Worm (Caenorhabditis elegans) whole organism, L4 larva: ENCODE results near the gene Y34B4A.7.
A peak's percentile ranks its signal among the peaks of the same experiment; 100 is the strongest.

ENCODE experiments used
- F26F4.8 ChIP-seq: fragments of 200-800 bp; sonication (Bioruptor generic); conservative IDR thresholded peaks from 2 replicates; pipeline ENCODE4 v1.3.6; 2022; ENCODE audit warnings: missing genetic modification characterization, missing compliant biosample characterization
- T20F7.1 ChIP-seq: fragments of 200-800 bp; sonication (Bioruptor generic); optimal IDR thresholded peaks from 2 replicates; lab custom pipeline; 2018; ENCODE audit warnings: mild to moderate bottlenecking, missing genetic modification characterization, missing compliant biosample characterization
- T26A8.4 ChIP-seq: fragments of 200-800 bp; sonication (Bioruptor generic); IDR thresholded peaks from 2 replicates; pipeline ENCODE4 v1.3.6; 2022; ENCODE audit warnings: missing genetic modification characterization, missing compliant biosample characterization
- Y48G9A.11 ChIP-seq: fragments of 200-800 bp; sonication (Bioruptor generic); IDR thresholded peaks from 2 replicates; pipeline ENCODE4 v1.3.6; 2022; ENCODE audit warnings: missing genetic modification reagents, missing genetic modification characterization, missing compliant biosample characterization
- Y5F2A.4 ChIP-seq: fragments of 200-800 bp; sonication (Bioruptor generic); optimal IDR thresholded peaks from 2 replicates; lab custom pipeline; 2018; ENCODE audit warnings: mild to moderate bottlenecking, missing genetic modification characterization, missing compliant biosample characterization
- aha-1 ChIP-seq: fragments of 150-350 bp; peaks from one replicate; lab custom pipeline; 2014; ENCODE audit warnings: missing biosample characterization, missing genetic modification characterization
- aly-2 ChIP-seq: sonication (generic microtip); optimal IDR thresholded peaks from 2 replicates; lab custom pipeline; 2018; ENCODE audit warnings: missing biosample characterization, missing genetic modification characterization
- attf-4 ChIP-seq: sonication (generic microtip); optimal IDR thresholded peaks from 3 replicates; lab custom pipeline; 2017; ENCODE audit warnings: missing biosample characterization, missing genetic modification characterization
- ceh-20 ChIP-seq: fragments of 200-800 bp; sonication (Bioruptor generic); IDR thresholded peaks from 2 replicates; pipeline ENCODE4 v1.3.6; 2022; ENCODE audit warnings: missing genetic modification reagents, missing genetic modification characterization, missing compliant biosample characterization
- ceh-44 ChIP-seq: fragments of 200-800 bp; sonication (Bioruptor generic); IDR thresholded peaks from 2 replicates; pipeline ENCODE4 v1.3.6; 2022; ENCODE audit warnings: missing genetic modification reagents, missing genetic modification characterization, missing compliant biosample characterization
- ceh-62 ChIP-seq: sonication (generic microtip); optimal IDR thresholded peaks from 2 replicates; lab custom pipeline; 2017; ENCODE audit warnings: missing biosample characterization, missing genetic modification characterization
- ctbp-1 ChIP-seq: fragments of 200-800 bp; sonication (Bioruptor generic); IDR thresholded peaks from 2 replicates; pipeline ENCODE4 v1.3.6; 2022; ENCODE audit warnings: missing genetic modification reagents, missing genetic modification characterization, missing compliant biosample characterization
- dmd-6 ChIP-seq: fragments of 200-800 bp; sonication (Bioruptor generic); IDR thresholded peaks from 2 replicates; pipeline ENCODE4 v1.3.6; 2022; ENCODE audit warnings: missing genetic modification reagents, missing genetic modification characterization, missing compliant biosample characterization
- dmd-9 ChIP-seq: fragments of 200-800 bp; sonication (Bioruptor generic); IDR thresholded peaks from 2 replicates; pipeline ENCODE4 v1.3.6; 2022; ENCODE audit warnings: missing genetic modification reagents, missing genetic modification characterization, missing compliant biosample characterization
- dpl-1 ChIP-seq: fragments of 150-350 bp; optimal IDR thresholded peaks from 2 replicates; lab custom pipeline; 2014; ENCODE audit warnings: missing biosample characterization, missing genetic modification reagents, missing genetic modification characterization
- duxl-1 ChIP-seq: sonication (generic microtip); optimal IDR thresholded peaks from 2 replicates; lab custom pipeline; 2016; ENCODE audit warnings: mild to moderate bottlenecking, missing genetic modification characterization, moderate library complexity, missing compliant biosample characterization; ENCODE audit not compliant: poor library complexity
- dve-1 ChIP-seq: sonication (generic microtip); optimal IDR thresholded peaks from 2 replicates; lab custom pipeline; 2017; ENCODE audit warnings: antibody characterized with exemption, mild to moderate bottlenecking, missing genetic modification characterization, missing compliant biosample characterization; ENCODE audit not compliant: insufficient read depth
- fkh-10 ChIP-seq: fragments of 150-350 bp; optimal IDR thresholded peaks from 2 replicates; lab custom pipeline; 2014; ENCODE audit warnings: missing biosample characterization, missing genetic modification reagents, missing genetic modification characterization
- hlh-11 ChIP-seq: fragments of 200-800 bp; sonication (Bioruptor generic); optimal IDR thresholded peaks from 2 replicates; lab custom pipeline; 2018; ENCODE audit warnings: mild to moderate bottlenecking, missing genetic modification characterization, missing compliant biosample characterization
- hlh-30 ChIP-seq: sonication (generic microtip); optimal IDR thresholded peaks from 2 replicates; lab custom pipeline; 2017; ENCODE audit warnings: antibody characterized with exemption, mild to moderate bottlenecking, missing genetic modification characterization, missing compliant biosample characterization; ENCODE audit not compliant: insufficient read depth
- lin-1 ChIP-seq: fragments of 200-800 bp; sonication (Bioruptor generic); IDR thresholded peaks from 2 replicates; pipeline ENCODE4 v1.3.6; 2022; ENCODE audit warnings: missing genetic modification reagents, missing genetic modification characterization, missing compliant biosample characterization
- lin-13 ChIP-seq: fragments of 150-350 bp; optimal IDR thresholded peaks from 2 replicates; lab custom pipeline; 2014; ENCODE audit warnings: missing biosample characterization, missing genetic modification reagents, missing genetic modification characterization
- lin-15B ChIP-seq: fragments of 150-350 bp; sonication (generic microtip); optimal IDR thresholded peaks from 3 replicates; lab custom pipeline; 2014; ENCODE audit warnings: missing biosample characterization, missing genetic modification characterization
- lin-39 ChIP-seq: fragments of 150-350 bp; optimal IDR thresholded peaks from 2 replicates; lab custom pipeline; 2014; ENCODE audit warnings: missing biosample characterization, missing genetic modification reagents, missing genetic modification characterization
- madf-9 ChIP-seq: fragments of 200-800 bp; sonication (Bioruptor generic); conservative IDR thresholded peaks from 2 replicates; pipeline ENCODE4 v1.3.6; 2022; ENCODE audit warnings: missing genetic modification reagents, missing genetic modification characterization, missing compliant biosample characterization
- mep-1 ChIP-seq: fragments of 150-350 bp; sonication (generic microtip); optimal IDR thresholded peaks from 3 replicates; lab custom pipeline; 2014; ENCODE audit warnings: missing biosample characterization, missing genetic modification characterization
- mes-2 ChIP-seq: sonication (generic microtip); optimal IDR thresholded peaks from 2 replicates; lab custom pipeline; 2016; ENCODE audit warnings: missing genotype, mild to moderate bottlenecking, missing genetic modification characterization, missing compliant biosample characterization; ENCODE audit not compliant: poor library complexity, severe bottlenecking
- nhr-102 ChIP-seq: sonication (generic microtip); optimal IDR thresholded peaks from 2 replicates; lab custom pipeline; 2016; ENCODE audit warnings: mild to moderate bottlenecking, missing genetic modification characterization, moderate library complexity, missing compliant biosample characterization
- nhr-11 ChIP-seq: fragments of 150-350 bp; optimal IDR thresholded peaks from 2 replicates; lab custom pipeline; 2014; ENCODE audit warnings: missing biosample characterization, missing genetic modification characterization
- nhr-25 ChIP-seq: sonication (generic microtip); optimal IDR thresholded peaks from 2 replicates; lab custom pipeline; 2017; ENCODE audit warnings: missing genetic modification characterization, mild to moderate bottlenecking, missing compliant biosample characterization, antibody characterized with exemption, moderate library complexity, borderline replicate concordance; ENCODE audit not compliant: insufficient read depth
- nhr-28 ChIP-seq: fragments of 150-350 bp; optimal IDR thresholded peaks from 2 replicates; lab custom pipeline; 2014; ENCODE audit warnings: missing biosample characterization, missing genetic modification characterization
- nhr-42 ChIP-seq: fragments of 200-800 bp; sonication (Bioruptor generic); IDR thresholded peaks from 2 replicates; pipeline ENCODE4 v1.3.6; 2022; ENCODE audit warnings: missing genetic modification characterization, missing compliant biosample characterization
- nhr-48 ChIP-seq: sonication (generic microtip); optimal IDR thresholded peaks from 2 replicates; lab custom pipeline; 2016; ENCODE audit warnings: mild to moderate bottlenecking, missing genetic modification characterization, missing compliant biosample characterization
- nhr-6 ChIP-seq: fragments of 150-350 bp; optimal IDR thresholded peaks from 2 replicates; lab custom pipeline; 2014; ENCODE audit warnings: missing biosample characterization, missing genetic modification characterization
- nhr-77 ChIP-seq: fragments of 150-350 bp; optimal IDR thresholded peaks from 2 replicates; lab custom pipeline; 2014; ENCODE audit warnings: missing biosample characterization, missing genetic modification characterization
- php-3 ChIP-seq: fragments of 200-800 bp; sonication (Bioruptor generic); IDR thresholded peaks from 2 replicates; pipeline ENCODE4 v1.3.6; 2022; ENCODE audit warnings: missing genetic modification reagents, missing genetic modification characterization, missing compliant biosample characterization
- pqm-1 ChIP-seq: sonication (generic microtip); optimal IDR thresholded peaks from 2 replicates; lab custom pipeline; 2017; ENCODE audit warnings: missing biosample characterization, missing genetic modification characterization
- saeg-2 ChIP-seq: fragments of 200-800 bp; sonication (Bioruptor generic); IDR thresholded peaks from 2 replicates; pipeline ENCODE4 v1.3.6; 2022; ENCODE audit warnings: missing genetic modification reagents, missing genetic modification characterization, missing compliant biosample characterization
- spr-1 ChIP-seq: sonication (generic microtip); optimal IDR thresholded peaks from 2 replicates; lab custom pipeline; 2016; ENCODE audit warnings: mild to moderate bottlenecking, missing genetic modification characterization, missing compliant biosample characterization
- spr-3 ChIP-seq: fragments of 200-800 bp; sonication (Bioruptor generic); optimal IDR thresholded peaks from 2 replicates; lab custom pipeline; 2018; ENCODE audit warnings: mild to moderate bottlenecking, missing genetic modification characterization, missing compliant biosample characterization
- unc-62 ChIP-seq, 3 experiments: fragments of 150-350 bp in 1 of 3; sonication (generic microtip); optimal IDR thresholded peaks in 2 of 3; peaks in 1 of 3; 1 replicate in 1 of 3; 2 replicates in 2 of 3; lab custom pipeline; 2014 to 2017; ENCODE audit warnings: missing biosample characterization in 3 of 3, missing genetic modification characterization in 3 of 3, missing genetic modification reagents in 3 of 3, missing genotype in 1 of 3
- zag-1 ChIP-seq: fragments of 150-350 bp; optimal IDR thresholded peaks from 2 replicates; lab custom pipeline; 2014; ENCODE audit warnings: missing biosample characterization, missing genetic modification characterization
- zfp-2 ChIP-seq: sonication (generic microtip); optimal IDR thresholded peaks from 2 replicates; lab custom pipeline; 2016; ENCODE audit warnings: mild to moderate bottlenecking, missing genetic modification characterization, missing compliant biosample characterization
- zfp-3 ChIP-seq: fragments of 200-800 bp; sonication (Bioruptor generic); conservative IDR thresholded peaks from 2 replicates; pipeline ENCODE4 v1.3.6; 2022; ENCODE audit warnings: missing genetic modification reagents, missing genetic modification characterization, missing compliant biosample characterization
- ztf-7 ChIP-seq: fragments of 150-350 bp; optimal IDR thresholded peaks from 2 replicates; lab custom pipeline; 2014; ENCODE audit warnings: missing biosample characterization, missing genetic modification characterization

Y34B4A.7 gene

ce11 chrX:5276772-5277171 lies 32.6 kb downstream of the Y34B4A.7 start:
- TF ChIP-seq nhr-48 (tag; lab: Kevin White, UChicago) (no peak), aha-1 (tag; lab: Kevin White, UChicago) (peak; percentile 78), unc-62 (GFP tag; optimal IDR thresholded peaks at IDR 0.05 in 1 of 2; lab: Kevin White, UChicago) (peak in 1 of 2 experiments; percentile 32), unc-62 (tag; optimal IDR thresholded peaks at IDR 0.05; lab: Kevin White, UChicago) (no peak), F26F4.8 (GFP tag; lab: Robert Waterston, UW) (no peak), spr-1 (no peak), zfp-3 (no peak), ceh-20 (GFP tag; lab: Robert Waterston, UW) (no peak), attf-4 (tag; lab: Kevin White, UChicago) (no peak), aly-2 (tag; lab: Kevin White, UChicago) (no peak), dmd-9 (GFP tag; lab: Robert Waterston, UW) (no peak)

ce11 chrX:5278249-5278648 lies 34.1 kb downstream of the Y34B4A.7 start:
- TF ChIP-seq nhr-48 (tag; lab: Kevin White, UChicago) (no peak), nhr-11 (tag; lab: Kevin White, UChicago) (no peak), Y48G9A.11 (no peak), dmd-6 (no peak), lin-1 (no peak), lin-15B (tag; lab: Kevin White, UChicago) (no peak)

- TF ChIP-seq nhr-77 (tag; lab: Kevin White, UChicago): peak; percentile 22
- peak; percentile 96 for TF ChIP-seq nhr-28 (tag; lab: Kevin White, UChicago)
- peak; percentile 11 for TF ChIP-seq nhr-6 (tag; lab: Kevin White, UChicago)
- TF ChIP-seq T26A8.4: 0 out of 2 replicates have a peak, but pooled peaks have one; percentile 32
- TF ChIP-seq unc-62 (GFP tag; optimal IDR thresholded peaks at IDR 0.05 in 1 of 2; lab: Kevin White, UChicago): peak in 1 of 2 experiments; percentile 96
- no peak for TF ChIP-seq unc-62 (tag; optimal IDR thresholded peaks at IDR 0.05; lab: Kevin White, UChicago)
- no peak for TF ChIP-seq spr-3 (GFP tag; lab: Kevin White, UChicago)
- peak; percentile 76 for TF ChIP-seq hlh-11
- no peak for TF ChIP-seq saeg-2 (GFP tag; lab: Robert Waterston, UW)
- TF ChIP-seq Y5F2A.4 (GFP tag; lab: Kevin White, UChicago): no peak
- TF ChIP-seq ceh-44 (GFP tag; lab: Robert Waterston, UW): no peak
- no peak for TF ChIP-seq nhr-25
- no peak for TF ChIP-seq fkh-10 (GFP tag; lab: Kevin White, UChicago)
- TF ChIP-seq ceh-20 (GFP tag; lab: Robert Waterston, UW): no peak
- TF ChIP-seq lin-1: no peak
- TF ChIP-seq ztf-7 (tag; lab: Kevin White, UChicago): no peak
- 0 out of 2 replicates have a peak, but pooled peaks have one; percentile 20 for TF ChIP-seq ctbp-1 (GFP tag; lab: Robert Waterston, UW)
- peak; percentile 53 for TF ChIP-seq mes-2
- TF ChIP-seq ceh-62 (tag; lab: Kevin White, UChicago): no peak
- no peak for TF ChIP-seq attf-4 (tag; lab: Kevin White, UChicago)
- TF ChIP-seq lin-39 (tag; lab: Kevin White, UChicago): no peak
- peak; percentile 81 for TF ChIP-seq dve-1 (tag; lab: Kevin White, UChicago)
- TF ChIP-seq dmd-6: peak; percentile 60
- TF ChIP-seq nhr-42 (GFP tag; lab: Robert Waterston, UW): no peak
- no peak for TF ChIP-seq madf-9 (GFP tag; lab: Robert Waterston, UW)
- peak; percentile 53; the same call in 1 of the 2 replicates for TF ChIP-seq php-3 (GFP tag; lab: Robert Waterston, UW)
- peak; percentile 2 for TF ChIP-seq duxl-1
- peak; percentile 51 for TF ChIP-seq mep-1
- TF ChIP-seq pqm-1: peak; percentile 15
- TF ChIP-seq aha-1 (tag; lab: Kevin White, UChicago): peak; percentile 27
- TF ChIP-seq zfp-2 (tag; lab: Kevin White, UChicago): no peak
- TF ChIP-seq hlh-30 (tag; lab: Kevin White, UChicago): peak; percentile 71
- no peak for TF ChIP-seq zag-1
- peak; percentile 34 for TF ChIP-seq dpl-1 (GFP tag; lab: Kevin White, UChicago)
- no peak for TF ChIP-seq lin-13
- TF ChIP-seq T20F7.1: peak; percentile 96
- peak; percentile 1 for TF ChIP-seq nhr-48 (tag; lab: Kevin White, UChicago)
- peak; percentile 34 for TF ChIP-seq nhr-102 (tag; lab: Kevin White, UChicago)
These were observed 35.1 kb downstream of the Y34B4A.7 start, which contains the start of gene Y34B4A.2 for ce11 chrX:5279170-5279635. TSS of gene Y34B4A.2 (plus strand) at chrX:5279497.
